Fruit fly (Drosophila melanogaster) whole organism, embryonic: Measurements from ENCODE around the gene mRpL13.
A peak's percentile ranks its signal among the peaks of the same experiment; 100 is the strongest.

Source experiments
- ATbp ChIP-seq: fragments of 200-800 bp; sonication (Bioruptor generic); optimal IDR thresholded peaks from 2 replicates; lab custom pipeline; 2017; ENCODE audit warnings: missing biosample characterization, mild to moderate bottlenecking, missing genetic modification characterization, missing genetic modification reagents
- Antp ChIP-seq: fragments of 200-800 bp; sonication (Bioruptor generic); optimal IDR thresholded peaks from 3 replicates; lab custom pipeline; 2016; ENCODE audit warnings: missing biosample characterization, missing genetic modification characterization
- Blimp-1 ChIP-seq: fragments of 200-800 bp; sonication (Bioruptor generic); optimal IDR thresholded peaks from 3 replicates; lab custom pipeline; 2018; ENCODE audit warnings: missing biosample characterization, missing genetic modification characterization, mild to moderate bottlenecking, moderate library complexity, missing genetic modification reagents
- CG10366 ChIP-seq: fragments of 200-800 bp; sonication (Bioruptor generic); IDR thresholded peaks from 2 replicates; pipeline ENCODE4 v1.3.6; 2022; ENCODE audit warnings: missing biosample characterization, missing genetic modification characterization
- CG11398 ChIP-seq: fragments of 200-800 bp; sonication (Bioruptor generic); optimal IDR thresholded peaks from 2 replicates; lab custom pipeline; 2016; ENCODE audit warnings: missing biosample characterization, missing genetic modification characterization
- CG11560 ChIP-seq: fragments of 200-800 bp; sonication (Bioruptor generic); IDR thresholded peaks from 3 replicates; pipeline ENCODE4 v1.3.6; 2022; ENCODE audit warnings: missing biosample characterization, missing genetic modification characterization
- CG11723 ChIP-seq: fragments of 200-800 bp; sonication (Bioruptor generic); optimal IDR thresholded peaks from 2 replicates; lab custom pipeline; 2017; ENCODE audit warnings: missing biosample characterization, mild to moderate bottlenecking, missing genetic modification characterization
- CG12299 ChIP-seq: fragments of 200-800 bp; sonication (Bioruptor generic); optimal IDR thresholded peaks from 2 replicates; lab custom pipeline; 2018; ENCODE audit warnings: missing biosample characterization, mild to moderate bottlenecking, missing genetic modification characterization
- CG1529 ChIP-seq: fragments of 200-800 bp; sonication (Bioruptor generic); optimal IDR thresholded peaks from 3 replicates; lab custom pipeline; 2018; ENCODE audit warnings: missing biosample characterization, missing genetic modification characterization
- CG17359 ChIP-seq: fragments of 200-800 bp; sonication (Bioruptor generic); optimal IDR thresholded peaks from 3 replicates; lab custom pipeline; 2018; ENCODE audit warnings: missing biosample characterization, mild to moderate bottlenecking, missing genetic modification characterization, moderate library complexity
- CG18599 ChIP-seq: fragments of 200-800 bp; sonication (Bioruptor generic); optimal IDR thresholded peaks from 3 replicates; lab custom pipeline; 2017; ENCODE audit warnings: missing biosample characterization, missing genetic modification characterization, mild to moderate bottlenecking, moderate library complexity, missing genetic modification reagents
- CG32767 ChIP-seq: fragments of 200-800 bp; sonication (Bioruptor generic); IDR thresholded peaks from 2 replicates; pipeline ENCODE4 v1.3.6; 2022; ENCODE audit warnings: missing biosample characterization, missing genetic modification characterization
- CG4424 ChIP-seq: fragments of 200-800 bp; sonication (Bioruptor generic); optimal IDR thresholded peaks from 3 replicates; lab custom pipeline; 2016; ENCODE audit warnings: missing biosample characterization, missing genetic modification characterization
- CG7556 ChIP-seq: fragments of 200-800 bp; sonication (Bioruptor generic); optimal IDR thresholded peaks from 2 replicates; lab custom pipeline; 2017; ENCODE audit warnings: missing biosample characterization, mild to moderate bottlenecking, missing genetic modification characterization
- CG7786 ChIP-seq: fragments of 200-800 bp; sonication (Bioruptor generic); optimal IDR thresholded peaks from 2 replicates; lab custom pipeline; 2016; ENCODE audit warnings: missing biosample characterization, missing genetic modification characterization
- CG8924 ChIP-seq: fragments of 200-800 bp; optimal IDR thresholded peaks from 3 replicates; lab custom pipeline; 2019; ENCODE audit warnings: missing biosample characterization, mild to moderate bottlenecking, missing genetic modification characterization, moderate library complexity
- CG9437 ChIP-seq: fragments of 200-800 bp; sonication (Bioruptor generic); optimal IDR thresholded peaks from 2 replicates; lab custom pipeline; 2018; ENCODE audit warnings: missing biosample characterization, mild to moderate bottlenecking, missing genetic modification characterization
- CoRest ChIP-seq: fragments of 200-800 bp; sonication (Bioruptor generic); optimal IDR thresholded peaks from 3 replicates; lab custom pipeline; 2018; ENCODE audit warnings: missing biosample characterization, mild to moderate bottlenecking, missing genetic modification characterization, moderate library complexity
- Dad ChIP-seq: fragments of 200-800 bp; sonication (Bioruptor generic); optimal IDR thresholded peaks from 3 replicates; lab custom pipeline; 2016; ENCODE audit warnings: missing biosample characterization, missing genetic modification characterization
- Deaf1 ChIP-seq: fragments of 200-800 bp; optimal IDR thresholded peaks from 3 replicates; lab custom pipeline; 2019; ENCODE audit warnings: missing biosample characterization, mild to moderate bottlenecking, missing genetic modification characterization, moderate library complexity
- Ets97D ChIP-seq: fragments of 200-800 bp; sonication (Bioruptor generic); optimal IDR thresholded peaks from 3 replicates; lab custom pipeline; 2016; ENCODE audit warnings: missing biosample characterization, missing genetic modification characterization
- Fer2 ChIP-seq: fragments of 200-800 bp; sonication (Bioruptor generic); optimal IDR thresholded peaks from 2 replicates; lab custom pipeline; 2018; ENCODE audit warnings: missing biosample characterization, mild to moderate bottlenecking, missing genetic modification characterization, moderate library complexity
- Fer3 ChIP-seq: fragments of 200-800 bp; sonication (Bioruptor generic); optimal IDR thresholded peaks from 2 replicates; lab custom pipeline; 2018; ENCODE audit warnings: missing biosample characterization, mild to moderate bottlenecking, missing genetic modification characterization, moderate library complexity
- Hr39 ChIP-seq: fragments of >200 bp; optimal IDR thresholded peaks from 2 replicates; lab custom pipeline; 2017
- Kr ChIP-seq: fragments of 200-800 bp; sonication (Bioruptor generic); optimal IDR thresholded peaks from 2 replicates; lab custom pipeline; 2017; ENCODE audit warnings: missing biosample characterization, mild to moderate bottlenecking, missing genetic modification characterization
- Mad ChIP-seq: fragments of 200-800 bp; sonication (Bioruptor generic); optimal IDR thresholded peaks from 2 replicates; lab custom pipeline; 2016; ENCODE audit warnings: missing biosample characterization, missing genetic modification characterization
- Max ChIP-seq: fragments of 200-800 bp; sonication (Bioruptor generic); optimal IDR thresholded peaks from 2 replicates; lab custom pipeline; 2016; ENCODE audit warnings: missing biosample characterization, mild to moderate bottlenecking, missing genetic modification characterization
- Med ChIP-seq: fragments of 200-800 bp; sonication (Bioruptor generic); peaks from one replicate; lab custom pipeline; 2016; ENCODE audit warnings: missing biosample characterization, missing genetic modification characterization, mild to moderate bottlenecking, inconsistent platforms, moderate library complexity
- Nf-YC ChIP-seq: fragments of 200-800 bp; optimal IDR thresholded peaks from 3 replicates; lab custom pipeline; 2019; ENCODE audit warnings: missing biosample characterization, mild to moderate bottlenecking, missing genetic modification characterization, moderate library complexity
- PHDP ChIP-seq: fragments of 200-800 bp; sonication (Bioruptor generic); optimal IDR thresholded peaks from 3 replicates; lab custom pipeline; 2018; ENCODE audit warnings: missing biosample characterization, mild to moderate bottlenecking, missing genetic modification characterization, moderate library complexity
- Ssrp ChIP-seq: fragments of 200-800 bp; sonication (Bioruptor generic); optimal IDR thresholded peaks from 2 replicates; lab custom pipeline; 2018; ENCODE audit warnings: missing biosample characterization, mild to moderate bottlenecking, missing genetic modification characterization, moderate library complexity
- Usf ChIP-seq: fragments of 200-800 bp; sonication (Bioruptor generic); optimal IDR thresholded peaks from 2 replicates; lab custom pipeline; 2017; ENCODE audit warnings: missing genotype, missing biosample characterization, missing genetic modification characterization
- YL-1 ChIP-seq: fragments of 200-800 bp; sonication (Bioruptor generic); optimal IDR thresholded peaks from 3 replicates; lab custom pipeline; 2017; ENCODE audit warnings: missing biosample characterization, mild to moderate bottlenecking, missing genetic modification characterization
- ase ChIP-seq: fragments of 200-800 bp; sonication (Bioruptor generic); IDR thresholded peaks from 3 replicates; pipeline ENCODE4 v1.3.6; 2022; ENCODE audit warnings: missing biosample characterization, missing genetic modification characterization
- ash1 ChIP-seq: fragments of 200-800 bp; sonication (Bioruptor generic); optimal IDR thresholded peaks from 2 replicates; lab custom pipeline; 2018; ENCODE audit warnings: missing biosample characterization, mild to moderate bottlenecking, missing genetic modification characterization
- br ChIP-seq: fragments of >200 bp; optimal IDR thresholded peaks from 2 replicates; lab custom pipeline; 2017
- btn ChIP-seq: fragments of 200-800 bp; sonication (Bioruptor generic); optimal IDR thresholded peaks from 2 replicates; lab custom pipeline; 2016; ENCODE audit warnings: missing biosample characterization, missing genetic modification characterization
- chif ChIP-seq, 2 experiments: fragments of 200-800 bp; sonication (Bioruptor generic); optimal IDR thresholded peaks; 3 replicates each; lab custom pipeline; 2016; ENCODE audit warnings: missing biosample characterization in 2 of 2, missing genetic modification characterization in 2 of 2
- dysf ChIP-seq: fragments of 200-800 bp; sonication (Bioruptor generic); IDR thresholded peaks from 3 replicates; pipeline ENCODE4 v1.3.6; 2022; ENCODE audit warnings: missing biosample characterization, missing genetic modification characterization
- esg ChIP-seq: fragments of 200-800 bp; sonication (Bioruptor generic); conservative IDR thresholded peaks from 2 replicates; pipeline ENCODE4 v1.3.6; 2022; ENCODE audit warnings: missing biosample characterization, missing genetic modification characterization
- fd102C ChIP-seq: fragments of 200-800 bp; sonication (Bioruptor generic); optimal IDR thresholded peaks from 2 replicates; lab custom pipeline; 2018; ENCODE audit warnings: missing biosample characterization, mild to moderate bottlenecking, missing genetic modification characterization, moderate library complexity
- fd96Cb ChIP-seq: fragments of 200-800 bp; sonication (Bioruptor generic); optimal IDR thresholded peaks from 2 replicates; lab custom pipeline; 2018; ENCODE audit warnings: missing biosample characterization, mild to moderate bottlenecking, missing genetic modification characterization, moderate library complexity
- gem ChIP-seq: fragments of 200-800 bp; sonication (Bioruptor generic); optimal IDR thresholded peaks from 2 replicates; lab custom pipeline; 2019; ENCODE audit warnings: missing biosample characterization, mild to moderate bottlenecking, missing genetic modification characterization, moderate library complexity
- ham ChIP-seq: fragments of 200-800 bp; sonication (Bioruptor generic); IDR thresholded peaks from 2 replicates; pipeline ENCODE4 v1.3.6; 2022; ENCODE audit warnings: missing biosample characterization, missing genetic modification characterization
- kni ChIP-seq: fragments of 200-800 bp; sonication (Bioruptor generic); optimal IDR thresholded peaks from 3 replicates; lab custom pipeline; 2017; ENCODE audit warnings: mild to moderate bottlenecking, missing biosample characterization, missing genetic modification reagents, missing genetic modification characterization
- luna ChIP-seq: fragments of 200-800 bp; sonication (Bioruptor generic); optimal IDR thresholded peaks from 2 replicates; lab custom pipeline; 2016; ENCODE audit warnings: missing biosample characterization, missing genetic modification characterization
- pho ChIP-seq: fragments of 200-800 bp; sonication (Bioruptor generic); optimal IDR thresholded peaks from 2 replicates; lab custom pipeline; 2016; ENCODE audit warnings: missing biosample characterization, missing genetic modification characterization
- ro ChIP-seq: fragments of 200-800 bp; sonication (Bioruptor generic); IDR thresholded peaks from 2 replicates; pipeline ENCODE4 v1.3.6; 2022; ENCODE audit warnings: missing biosample characterization, missing genetic modification characterization
- sens ChIP-seq: fragments of 200-800 bp; sonication (Bioruptor generic); peaks from one replicate; lab custom pipeline; 2016; ENCODE audit warnings: missing biosample characterization, missing genetic modification characterization
- seq ChIP-seq: fragments of 200-800 bp; sonication (Bioruptor generic); IDR thresholded peaks from 2 replicates; pipeline ENCODE4 v1.3.6; 2022; ENCODE audit warnings: missing biosample characterization, missing genetic modification characterization
- tin ChIP-seq: fragments of 200-800 bp; sonication (Bioruptor generic); optimal IDR thresholded peaks from 3 replicates; lab custom pipeline; 2016; ENCODE audit warnings: missing biosample characterization, missing genetic modification characterization
- usp ChIP-seq: fragments of >200 bp; optimal IDR thresholded peaks from 2 replicates; lab custom pipeline; 2017; ENCODE audit warnings: missing biosample characterization, missing genetic modification characterization

mRpL13 gene

dm6 chr2L:18808754-18809329 is 50.2 kb downstream of the mRpL13 start (continued):
- TF ChIP-seq Hr39 (no peak), esg (no peak), Med (GFP tag; lab: Kevin White, UChicago) (peak; percentile 52), tin (GFP tag; lab: Kevin White, UChicago) (no peak), Deaf1 (tag; lab: Kevin White, UChicago) (no peak), Max (no peak), CG10366 (GFP tag; lab: Robert Waterston, UW) (no peak), Dad (GFP tag; lab: Kevin White, UChicago) (no peak), Nf-YC (tag; lab: Kevin White, UChicago) (no peak), ATbp (GFP tag; lab: Kevin White, UChicago) (no peak), pho (no peak), Kr (GFP tag; lab: Kevin White, UChicago) (no peak), CG32767 (GFP tag; lab: Robert Waterston, UW) (no peak), CG7786 (no peak), CG1529 (GFP tag; lab: Kevin White, UChicago) (no peak), fd96Cb (tag; lab: Kevin White, UChicago) (peak; percentile 29), PHDP (tag; lab: Kevin White, UChicago) (no peak), Fer3 (tag; lab: Kevin White, UChicago) (no peak), gem (tag; lab: Kevin White, UChicago) (peak; percentile 55), CG11398 (GFP tag; lab: Kevin White, UChicago) (no peak), usp (GFP tag; lab: Kevin White, UChicago) (no peak), CG11723 (GFP tag; lab: Kevin White, UChicago) (no peak), Fer2 (tag; lab: Kevin White, UChicago) (no peak), Mad (GFP tag; lab: Kevin White, UChicago) (no peak), luna (GFP tag; lab: Kevin White, UChicago) (no peak), ase (GFP tag; lab: Robert Waterston, UW) (no peak), seq (GFP tag; lab: Robert Waterston, UW) (no peak), CG12299 (tag; lab: Kevin White, UChicago) (no peak), Antp (GFP tag; lab: Kevin White, UChicago) (no peak), Usf (no peak), YL-1 (GFP tag; lab: Kevin White, UChicago) (no peak), CG4424 (peak; percentile 26), CoRest (tag; lab: Kevin White, UChicago) (peak; percentile 8), CG8924 (tag; lab: Kevin White, UChicago) (peak; percentile 38), ro (GFP tag; lab: Robert Waterston, UW) (no peak), Ets97D (GFP tag; lab: Kevin White, UChicago) (no peak), chif (GFP tag; optimal IDR thresholded peaks at IDR 0.05; lab: Kevin White, UChicago) (peak in 1 of 2 experiments; percentile 10), CG17359 (tag; lab: Kevin White, UChicago) (peak; percentile 26), fd102C (GFP tag; lab: Kevin White, UChicago) (peak; percentile 41), dysf (GFP tag; lab: Robert Waterston, UW) (peak; percentile 24; the same call in 1 of the 3 replicates), ash1 (GFP tag; lab: Kevin White, UChicago) (no peak), CG11560 (tag; lab: Robert Waterston, UW) (no peak), Blimp-1 (GFP tag; lab: Kevin White, UChicago) (peak; percentile 20), CG9437 (no peak), sens (peak; percentile 65), Ssrp (peak; percentile 1), btn (no peak), kni (GFP tag; lab: Kevin White, UChicago) (no peak), CG7556 (GFP tag; lab: Kevin White, UChicago) (peak; percentile 39), br (lab: Kevin White, UChicago) (no peak), CG18599 (GFP tag; lab: Kevin White, UChicago) (peak; percentile 26), ham (GFP tag; lab: Robert Waterston, UW) (no peak)
